Fruit fly (Drosophila melanogaster) whole organism, pupa: ENCODE results near the gene Pgd.

ENCODE experiments used
- CG10348 ChIP-seq: fragments of 200-800 bp; sonication (Bioruptor generic); IDR thresholded peaks from 2 replicates; pipeline ENCODE4 v1.3.6; 2022; ENCODE audit warnings: missing biosample characterization, missing genetic modification characterization
- CG12605 ChIP-seq: fragments of 200-800 bp; sonication (Bioruptor generic); IDR thresholded peaks from 2 replicates; pipeline ENCODE4 v1.3.6; 2022; ENCODE audit warnings: missing biosample characterization, missing genetic modification characterization
- CG13204 ChIP-seq: fragments of 200-800 bp; sonication (Bioruptor generic); optimal IDR thresholded peaks from 2 replicates; lab custom pipeline; 2018; ENCODE audit warnings: missing biosample characterization, mild to moderate bottlenecking, missing genetic modification characterization, moderate library complexity
- CG14655 ChIP-seq: fragments of 200-800 bp; sonication (Bioruptor generic); optimal IDR thresholded peaks from 3 replicates; lab custom pipeline; 2017; ENCODE audit warnings: mild to moderate bottlenecking, missing biosample characterization, missing genetic modification reagents, missing genetic modification characterization
- CG15710 ChIP-seq: fragments of 200-800 bp; sonication (Bioruptor generic); optimal IDR thresholded peaks from 2 replicates; lab custom pipeline; 2018; ENCODE audit warnings: missing biosample characterization, mild to moderate bottlenecking, missing genetic modification characterization, moderate library complexity
- CG17806 ChIP-seq: fragments of 200-800 bp; sonication (Bioruptor generic); optimal IDR thresholded peaks from 2 replicates; lab custom pipeline; 2018; ENCODE audit warnings: missing biosample characterization, mild to moderate bottlenecking, missing genetic modification characterization, moderate library complexity
- CG32121 ChIP-seq: fragments of 200-800 bp; sonication (Bioruptor generic); IDR thresholded peaks from 2 replicates; pipeline ENCODE4 v1.3.6; 2022; ENCODE audit warnings: missing biosample characterization, missing genetic modification characterization
- CG4496 ChIP-seq: fragments of 200-800 bp; sonication (Bioruptor generic); IDR thresholded peaks from 3 replicates; pipeline ENCODE4 v1.3.6; 2022; ENCODE audit warnings: missing biosample characterization, missing genetic modification characterization
- CG8159 ChIP-seq: fragments of 200-800 bp; sonication (Bioruptor generic); optimal IDR thresholded peaks from 3 replicates; lab custom pipeline; 2018; ENCODE audit warnings: missing biosample characterization, mild to moderate bottlenecking, missing genetic modification characterization, moderate library complexity
- CG8301 ChIP-seq: fragments of 200-800 bp; sonication (Bioruptor generic); optimal IDR thresholded peaks from 2 replicates; lab custom pipeline; 2018; ENCODE audit warnings: missing biosample characterization, mild to moderate bottlenecking, missing genetic modification characterization
- CG9948 ChIP-seq: fragments of 200-800 bp; sonication (Bioruptor generic); optimal IDR thresholded peaks from 2 replicates; lab custom pipeline; 2018; ENCODE audit warnings: missing biosample characterization, mild to moderate bottlenecking, missing genetic modification characterization, moderate library complexity
- D1 ChIP-seq: fragments of 200-800 bp; sonication (Bioruptor generic); optimal IDR thresholded peaks from 2 replicates; lab custom pipeline; 2018; ENCODE audit warnings: missing biosample characterization, mild to moderate bottlenecking, missing genetic modification characterization, moderate library complexity
- EcR ChIP-seq: fragments of 200-800 bp; sonication (Bioruptor generic); optimal IDR thresholded peaks from 3 replicates; lab custom pipeline; 2019; ENCODE audit warnings: missing biosample characterization, missing genetic modification characterization, mild to moderate bottlenecking, moderate library complexity, missing genetic modification reagents
- Ets98B ChIP-seq: fragments of 200-800 bp; sonication (Bioruptor generic); IDR thresholded peaks from 2 replicates; pipeline ENCODE4 v1.3.6; 2022; ENCODE audit warnings: missing biosample characterization, missing genetic modification characterization
- Pif1A ChIP-seq: fragments of 200-800 bp; sonication (Bioruptor generic); optimal IDR thresholded peaks from 3 replicates; lab custom pipeline; 2016; ENCODE audit warnings: missing biosample characterization, missing genetic modification characterization
- Pif1B ChIP-seq: fragments of 200-800 bp; sonication (Bioruptor generic); optimal IDR thresholded peaks from 3 replicates; lab custom pipeline; 2016; ENCODE audit warnings: missing biosample characterization, missing genetic modification characterization
- Snoo ChIP-seq: fragments of 200-800 bp; sonication (Bioruptor generic); optimal IDR thresholded peaks from 3 replicates; lab custom pipeline; 2017; ENCODE audit warnings: missing biosample characterization, mild to moderate bottlenecking, missing genetic modification characterization, inconsistent platforms
- fd96Ca ChIP-seq: fragments of 200-800 bp; sonication (Bioruptor generic); IDR thresholded peaks from 3 replicates; pipeline ENCODE4 v1.3.6; 2022; ENCODE audit warnings: missing biosample characterization, missing genetic modification characterization
- gl ChIP-seq: fragments of 200-800 bp; sonication (Bioruptor generic); optimal IDR thresholded peaks from 2 replicates; lab custom pipeline; 2018; ENCODE audit warnings: missing biosample characterization, mild to moderate bottlenecking, missing genetic modification characterization
- rn ChIP-seq: fragments of 200-800 bp; sonication (Bioruptor generic); IDR thresholded peaks from 2 replicates; pipeline ENCODE4 v1.3.6; 2022; ENCODE audit warnings: missing biosample characterization, missing genetic modification characterization

Gene Pgd

dm6 chrX:2193809-2194207, 48.9 kb downstream of the Pgd start, which contains the start of gene CG14053:
Gene CG14053 (minus strand): TSS chrX:2193909.
- TF ChIP-seq D1 (tag; lab: Kevin White, UChicago) (no peak), CG8301 (tag; lab: Kevin White, UChicago) (no peak), CG15710 (tag; lab: Kevin White, UChicago) (no peak), CG9948 (no peak), CG32121 (no peak), CG8159 (no peak), CG17806 (no peak), fd96Ca (GFP tag; lab: Robert Waterston, UW) (no peak)

dm6 chrX:2194208-2195094, 49.5 kb downstream of the Pgd start:
- TF ChIP-seq CG4496 = peak; percentile 85
- TF ChIP-seq rn = no peak

- TF ChIP-seq CG9948 = peak; percentile 5
- no peak; the same call in 1 of the 2 replicates for TF ChIP-seq CG12605 (GFP tag; lab: Robert Waterston, UW)
- no peak for TF ChIP-seq Snoo (tag; lab: Kevin White, UChicago)
- peak; percentile 50 for TF ChIP-seq EcR (GFP tag; lab: Kevin White, UChicago)
- peak; percentile 24 for TF ChIP-seq CG15710 (tag; lab: Kevin White, UChicago)
- TF ChIP-seq CG32121 = peak; percentile 51
- peak; percentile 33 for TF ChIP-seq Pif1A (GFP tag; lab: Kevin White, UChicago)
- peak; percentile 35 for TF ChIP-seq CG17806
- TF ChIP-seq CG8301 (tag; lab: Kevin White, UChicago) = peak; percentile 30
- no peak for TF ChIP-seq CG10348 (GFP tag; lab: Robert Waterston, UW)
- peak; percentile 17 for TF ChIP-seq gl (tag; lab: Kevin White, UChicago)
- TF ChIP-seq fd96Ca (GFP tag; lab: Robert Waterston, UW) = peak; percentile 74; the same call in 2 of the 3 replicates
- TF ChIP-seq CG8159 = peak; percentile 28
- TF ChIP-seq CG4496 = peak; percentile 81
- TF ChIP-seq CG14655 (GFP tag; lab: Kevin White, UChicago) = peak; percentile 38
- peak; percentile 68 for TF ChIP-seq Ets98B (GFP tag; lab: Robert Waterston, UW)
- no peak for TF ChIP-seq CG13204
- TF ChIP-seq D1 (tag; lab: Kevin White, UChicago) = no peak
Measured at dm6 chrX:2196086-2196732, 51.3 kb downstream of the Pgd start.

dm6 chrX:2197414-2198271, 52.7 kb downstream of the Pgd start:
- TF ChIP-seq CG17806 (no peak), CG8159 (no peak), CG15710 (tag; lab: Kevin White, UChicago) (no peak), CG14655 (GFP tag; lab: Kevin White, UChicago) (no peak), Pif1B (GFP tag; lab: Kevin White, UChicago) (no peak), CG10348 (GFP tag; lab: Robert Waterston, UW) (no peak), Ets98B (GFP tag; lab: Robert Waterston, UW) (peak; percentile 11; the same call in 1 of the 2 replicates), fd96Ca (GFP tag; lab: Robert Waterston, UW) (no peak), Snoo (tag; lab: Kevin White, UChicago) (no peak), CG9948 (no peak), EcR (GFP tag; lab: Kevin White, UChicago) (peak; percentile 10)
